Worm (Caenorhabditis elegans) whole organism, L3 larva: ENCODE measurements around the gene T07A9.15.

Source experiments
- aly-2 ChIP-seq: fragments of 150-350 bp; optimal IDR thresholded peaks from 2 replicates; lab custom pipeline; 2014; ENCODE audit warnings: missing biosample characterization, missing genetic modification characterization
- daf-12 ChIP-seq: fragments of 150-350 bp; optimal IDR thresholded peaks from 2 replicates; lab custom pipeline; 2014; ENCODE audit warnings: missing biosample characterization, missing genetic modification reagents, missing genetic modification characterization
- elt-1 ChIP-seq: fragments of 150-350 bp; optimal IDR thresholded peaks from 2 replicates; lab custom pipeline; 2014; ENCODE audit warnings: missing biosample characterization, missing genetic modification characterization
- eor-1 ChIP-seq, 2 experiments: fragments of 150-350 bp; optimal IDR thresholded peaks; 2 replicates each; lab custom pipeline; 2014 to 2018; ENCODE audit warnings: missing biosample characterization in 2 of 2, missing genetic modification characterization in 2 of 2
- hmg-11 ChIP-seq: sonication (generic microtip); optimal IDR thresholded peaks from 2 replicates; lab custom pipeline; 2016; ENCODE audit warnings: missing genetic modification characterization, missing compliant biosample characterization
- nhr-25 ChIP-seq: sonication (generic microtip); optimal IDR thresholded peaks from 2 replicates; lab custom pipeline; 2017; ENCODE audit warnings: missing biosample characterization, missing genetic modification characterization
- nhr-76 ChIP-seq: fragments of 150-350 bp; sonication (generic microtip); optimal IDR thresholded peaks from 5 replicates; lab custom pipeline; 2014; ENCODE audit warnings: missing biosample characterization, missing genetic modification characterization
- pqm-1 ChIP-seq: fragments of 150-350 bp; optimal IDR thresholded peaks from 2 replicates; lab custom pipeline; 2017; ENCODE audit warnings: missing biosample characterization, missing genetic modification characterization, inconsistent platforms
- skn-1 ChIP-seq: fragments of 150-350 bp; optimal IDR thresholded peaks from 2 replicates; lab custom pipeline; 2014; ENCODE audit warnings: missing biosample characterization, missing genetic modification characterization
- snpc-4 ChIP-seq: fragments of 150-350 bp; optimal IDR thresholded peaks from 2 replicates; lab custom pipeline; 2014; ENCODE audit warnings: missing biosample characterization, missing genetic modification characterization
- unc-39 ChIP-seq: sonication (generic microtip); optimal IDR thresholded peaks from 4 replicates; lab custom pipeline; 2017; ENCODE audit warnings: missing biosample characterization, missing genetic modification characterization

T07A9.15 gene

DNA sequence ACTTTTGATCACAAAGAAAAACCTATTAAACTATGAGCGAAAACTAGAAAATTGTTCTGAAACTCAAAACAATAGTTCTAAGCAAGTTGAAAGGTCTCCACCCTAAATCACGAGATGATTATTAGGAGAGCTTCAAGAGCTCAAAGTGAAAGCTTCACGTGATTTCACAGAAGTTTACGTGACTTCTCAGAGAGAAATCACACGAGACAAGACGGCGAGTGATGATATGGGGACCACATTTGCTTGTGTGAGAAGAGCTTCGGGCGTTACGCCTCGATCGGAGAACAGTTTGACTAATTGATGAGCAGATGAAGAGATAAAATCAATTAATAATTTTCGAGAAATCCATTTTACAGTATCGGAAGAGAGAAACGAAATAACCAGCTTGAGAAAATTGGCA is 28.4 kb downstream of the T07A9.15 start:
- TF ChIP-seq nhr-76 (tag; lab: Kevin White, UChicago) (no peak), aly-2 (no peak)

DNA sequence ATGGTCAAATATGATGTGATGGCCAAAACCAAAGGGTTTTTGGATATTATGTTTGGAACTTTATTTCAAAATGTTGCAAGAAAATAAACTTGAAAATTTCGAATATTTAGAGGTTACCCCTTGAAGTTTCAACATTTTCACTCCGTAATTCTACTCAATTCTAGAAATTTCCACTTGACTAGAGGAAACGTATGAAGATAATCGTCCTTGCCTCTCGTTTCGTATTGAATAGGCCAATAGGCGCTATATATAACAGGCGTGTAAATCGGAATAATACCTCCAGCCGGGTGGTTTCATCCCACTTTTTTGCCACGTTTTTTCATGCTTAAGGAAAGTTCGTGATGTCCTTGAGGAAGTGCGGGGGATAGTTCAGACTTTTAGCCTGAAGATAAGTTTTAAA is 50.1 kb downstream of the T07A9.15 start:
- TF ChIP-seq pqm-1 (tag; lab: Kevin White, UChicago) (no peak), unc-39 (tag; lab: Kevin White, UChicago) (no peak), daf-12 (tag; lab: Kevin White, UChicago) (no peak), hmg-11 (tag; lab: Kevin White, UChicago) (no peak), eor-1 (tag; optimal IDR thresholded peaks at IDR 0.05; lab: Kevin White, UChicago) (no peak), nhr-25 (tag; lab: Kevin White, UChicago) (no peak), skn-1 (no peak), snpc-4 (tag; lab: Kevin White, UChicago) (no peak), elt-1 (tag; lab: Kevin White, UChicago) (no peak)
